Worm (Caenorhabditis elegans): ENCODE results near the gene R06F6.8.

Gene R06F6.8

DNA sequence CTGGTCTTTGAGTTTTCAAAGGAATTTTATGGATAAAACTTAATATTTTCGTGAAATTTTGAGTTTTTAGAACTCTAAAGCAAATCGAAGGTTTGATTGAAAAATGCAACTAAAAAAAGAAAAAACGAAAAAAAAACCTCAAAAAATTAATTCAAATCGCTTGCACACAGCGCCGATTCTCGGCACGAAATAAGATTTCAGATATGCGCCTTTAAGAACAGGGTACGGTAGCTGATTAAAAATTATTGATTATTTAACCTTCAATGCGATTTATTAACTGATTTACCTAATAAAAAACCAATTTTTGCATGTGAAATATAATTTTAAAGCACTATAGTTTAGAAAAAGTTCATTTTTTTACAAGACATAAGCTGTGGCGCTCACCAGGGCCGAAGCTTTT is 33.1 kb upstream of the R06F6.8 start (continued):
- TF ChIP-seq egl-44 (GFP tag; IDR thresholded peaks at IDR 0.05): no peak
- TF ChIP-seq hmg-20 (GFP tag; IDR thresholded peaks at IDR 0.05): no peak
- no peak for TF ChIP-seq attf-3 (GFP tag; conservative IDR thresholded peaks at IDR 0.05)
- peak; percentile 36 for TF ChIP-seq F49E8.2 (tag; optimal IDR thresholded peaks at IDR 0.05; ENCODE audit: insufficient read depth)
- TF ChIP-seq sptf-2 (GFP tag; optimal IDR thresholded peaks at IDR 0.05): no peak
- TF ChIP-seq D2030.7 (GFP tag; IDR thresholded peaks at IDR 0.05): peak; percentile 27; the same call in 1 of the 2 replicates
- no peak for TF ChIP-seq bed-1 (GFP tag; IDR thresholded peaks at IDR 0.05)
- no peak for TF ChIP-seq lag-1 (GFP tag; IDR thresholded peaks at IDR 0.05)
- peak; percentile 90 for TF ChIP-seq lsl-1 (GFP tag; optimal IDR thresholded peaks at IDR 0.05)
- no peak for TF ChIP-seq hrde-1 (tag; optimal IDR thresholded peaks at IDR 0.05; ENCODE audit: borderline replicate concordance)
- TF ChIP-seq nhr-27 (tag; optimal IDR thresholded peaks at IDR 0.05): no peak
- TF ChIP-seq nfyb-1 (GFP tag; IDR thresholded peaks at IDR 0.05): no peak
- no peak for TF ChIP-seq rec-8 (tag; optimal IDR thresholded peaks at IDR 0.05)
- no peak for TF ChIP-seq B0336.3 (GFP tag; IDR thresholded peaks at IDR 0.05)
- TF ChIP-seq somi-1 (GFP tag; optimal IDR thresholded peaks at IDR 0.05): no peak
- TF ChIP-seq lsy-27 (tag; optimal IDR thresholded peaks at IDR 0.05; ENCODE audit: borderline replicate concordance, insufficient read depth): no peak
- TF ChIP-seq lin-26 (GFP tag; IDR thresholded peaks at IDR 0.05): no peak
- no peak for TF ChIP-seq cebp-2 (GFP tag; IDR thresholded peaks at IDR 0.05)
- TF ChIP-seq C06A6.2 (GFP tag; conservative IDR thresholded peaks at IDR 0.05): no peak
- no peak for TF ChIP-seq ceh-58 (GFP tag; IDR thresholded peaks at IDR 0.05)
- TF ChIP-seq nhr-179 (tag; optimal IDR thresholded peaks at IDR 0.05): no peak
- no peak for TF ChIP-seq athp-1 (tag; optimal IDR thresholded peaks at IDR 0.05)
- no peak for TF ChIP-seq attf-6 (GFP tag; IDR thresholded peaks at IDR 0.05)
- TF ChIP-seq B0035.1 (tag; optimal IDR thresholded peaks at IDR 0.05): no peak
- no peak for TF ChIP-seq nfya-1 (tag; optimal IDR thresholded peaks at IDR 0.05; ENCODE audit: borderline replicate concordance, insufficient read depth)

DNA sequence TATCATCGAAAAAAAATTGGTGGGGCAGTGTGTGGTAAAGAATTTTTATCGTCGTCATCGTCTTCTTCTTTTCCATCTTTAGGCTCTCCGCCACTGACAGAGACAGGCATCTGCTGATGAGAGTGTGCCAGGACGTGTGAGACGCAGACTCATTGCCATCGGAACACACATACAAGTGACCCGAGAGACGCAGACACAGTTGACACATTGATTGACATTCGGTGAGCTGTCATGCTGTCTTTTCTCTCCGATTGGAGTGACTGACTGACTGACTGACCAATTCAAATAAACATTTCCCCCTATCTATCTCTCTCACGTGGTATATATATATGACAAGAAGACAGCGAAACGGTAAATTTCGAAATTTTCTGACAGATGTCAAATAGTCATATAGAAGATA is 31.3 kb upstream of the R06F6.8 start:
- TF ChIP-seq tlf-1 (GFP tag; optimal IDR thresholded peaks at IDR 0.05) (peak; percentile 88), B0019.2 (GFP tag; conservative IDR thresholded peaks at IDR 0.05) (no peak), tbp1 (GFP tag; optimal IDR thresholded peaks at IDR 0.05) (peak; percentile 59), ztf-28 (GFP tag; IDR thresholded peaks at IDR 0.05) (no peak), ztf-22 (GFP tag; optimal IDR thresholded peaks at IDR 0.05) (peak; percentile 91), dox-1 (GFP tag; IDR thresholded peaks at IDR 0.05) (peak; percentile 92), snpc-3.4 (tag; optimal IDR thresholded peaks at IDR 0.05) (no peak), K12H6.12 (tag; optimal IDR thresholded peaks at IDR 0.05) (peak; percentile 77), ztf-6 (GFP tag; IDR thresholded peaks at IDR 0.05) (no peak), B0261.1 (tag; optimal IDR thresholded peaks at IDR 0.05) (no peak), Y95B8A.8 (GFP tag; IDR thresholded peaks at IDR 0.05) (no peak), T26A5.8 (tag; optimal IDR thresholded peaks at IDR 0.05) (no peak), rcor-1 (GFP tag; IDR thresholded peaks at IDR 0.05) (peak; percentile 54), die-1 (tag; optimal IDR thresholded peaks at IDR 0.05) (peak; percentile 46), mcd-1 (GFP tag; IDR thresholded peaks at IDR 0.05) (peak; percentile 68), C06A6.2 (GFP tag; conservative IDR thresholded peaks at IDR 0.05) (peak; percentile 82), F57A8.1 (GFP tag; optimal IDR thresholded peaks at IDR 0.05) (no peak), attf-5 (GFP tag; optimal IDR thresholded peaks at IDR 0.05) (peak; percentile 93), egrh-3 (GFP tag; IDR thresholded peaks at IDR 0.05) (no peak), lin-54 (GFP tag; optimal IDR thresholded peaks at IDR 0.05) (peak; percentile 73), B0035.1 (tag; optimal IDR thresholded peaks at IDR 0.05) (no peak), lin-40 (tag; optimal IDR thresholded peaks at IDR 0.05) (peak; percentile 87), efl-1 (GFP tag; optimal IDR thresholded peaks at IDR 0.05) (no peak), egl-44 (GFP tag; IDR thresholded peaks at IDR 0.05) (peak; percentile 74), nfya-2 (GFP tag; IDR thresholded peaks at IDR 0.05) (no peak), F33H1.4 (GFP tag; IDR thresholded peaks at IDR 0.05) (peak; percentile 14; the same call in 1 of the 2 replicates), sptf-2 (GFP tag; optimal IDR thresholded peaks at IDR 0.05) (no peak)

Data from whole organism, young adult.